Worm (Caenorhabditis elegans) whole organism, L3 larva: Measurements from ENCODE around the gene R04B5.5.

Source experiments
- ama-1 ChIP-seq: fragments of 150-350 bp; optimal IDR thresholded peaks from 2 replicates; lab custom pipeline; 2018
- egl-27 ChIP-seq: sonication (generic microtip); optimal IDR thresholded peaks from 4 replicates; lab custom pipeline; 2017; ENCODE audit warnings: missing biosample characterization, missing genetic modification reagents, missing genetic modification characterization
- elt-3 ChIP-seq, 3 experiments: fragments of 150-350 bp in 1 of 3; sonication (generic microtip) in 2 of 3; optimal IDR thresholded peaks; 2 replicates in 2 of 3; 4 replicates in 1 of 3; lab custom pipeline; 2014 to 2017; ENCODE audit warnings: missing biosample characterization in 3 of 3, missing genetic modification characterization in 3 of 3
- lsy-12 ChIP-seq: sonication (generic microtip); optimal IDR thresholded peaks from 2 replicates; lab custom pipeline; 2016; ENCODE audit warnings: mild to moderate bottlenecking, missing genetic modification characterization, missing compliant biosample characterization
- nhr-11 ChIP-seq: fragments of 150-350 bp; optimal IDR thresholded peaks from 2 replicates; lab custom pipeline; 2014; ENCODE audit warnings: missing biosample characterization, missing genetic modification characterization
- nhr-237 ChIP-seq: fragments of 150-350 bp; optimal IDR thresholded peaks from 2 replicates; lab custom pipeline; 2014; ENCODE audit warnings: missing biosample characterization, missing genetic modification characterization
- nhr-28 ChIP-seq: fragments of 150-350 bp; optimal IDR thresholded peaks from 2 replicates; lab custom pipeline; 2014; ENCODE audit warnings: missing biosample characterization, missing genetic modification characterization
- pha-4 ChIP-seq: fragments of 150-350 bp; optimal IDR thresholded peaks from 2 replicates; lab custom pipeline; 2014; ENCODE audit warnings: missing biosample characterization, missing genetic modification reagents, missing genetic modification characterization
- skn-1 ChIP-seq: fragments of 150-350 bp; optimal IDR thresholded peaks from 2 replicates; lab custom pipeline; 2014; ENCODE audit warnings: missing biosample characterization, missing genetic modification characterization
- snpc-4 ChIP-seq: fragments of 150-350 bp; optimal IDR thresholded peaks from 2 replicates; lab custom pipeline; 2014; ENCODE audit warnings: missing biosample characterization, missing genetic modification characterization

ce11 chrV:10130195-10130594, 42.9 kb downstream of the R04B5.5 start, which contains the start of gene aos-1:
- TF ChIP-seq pha-4 (tag; lab: Kevin White, UChicago): no peak
- no peak for TF ChIP-seq egl-27 (tag; lab: Kevin White, UChicago)
- TF ChIP-seq ama-1: no peak
- TF ChIP-seq skn-1 (tag; lab: Kevin White, UChicago): no peak
- no peak for TF ChIP-seq nhr-28
- TF ChIP-seq snpc-4 (tag; lab: Kevin White, UChicago): no peak
- TF ChIP-seq elt-3 (tag; optimal IDR thresholded peaks at IDR 0.05; lab: Kevin White, UChicago): no peak
- no peak for TF ChIP-seq nhr-237
- TF ChIP-seq nhr-11: no peak
- no peak for TF ChIP-seq lsy-12 (tag; lab: Kevin White, UChicago)
